Worm (Caenorhabditis elegans) whole organism, L1 larva: ENCODE results near the gene vrk-1.

Experiments used
- C16A3.4 ChIP-seq: fragments of 150-350 bp; optimal IDR thresholded peaks from 2 replicates; lab custom pipeline; 2014; ENCODE audit warnings: missing biosample characterization, missing genetic modification characterization
- alr-1 ChIP-seq: fragments of 200-800 bp; sonication (Bioruptor generic); optimal IDR thresholded peaks from 2 replicates; lab custom pipeline; 2018; ENCODE audit warnings: borderline replicate concordance, mild to moderate bottlenecking, missing genetic modification characterization, missing compliant biosample characterization
- ama-1 ChIP-seq: fragments of 150-350 bp; optimal IDR thresholded peaks from 2 replicates; lab custom pipeline; 2014
- blmp-1 ChIP-seq: fragments of 150-350 bp; optimal IDR thresholded peaks from 2 replicates; lab custom pipeline; 2014; ENCODE audit warnings: missing biosample characterization, missing genetic modification characterization
- ceh-8 ChIP-seq: fragments of 200-800 bp; sonication (Bioruptor generic); optimal IDR thresholded peaks from 2 replicates; lab custom pipeline; 2018; ENCODE audit warnings: mild to moderate bottlenecking, missing genetic modification characterization, moderate library complexity, missing compliant biosample characterization
- ceh-82 ChIP-seq, 3 experiments: fragments of 150-350 bp in 1 of 3; sonication (generic microtip) in 2 of 3; optimal IDR thresholded peaks; 2 replicates each; lab custom pipeline; 2014 to 2017; ENCODE audit warnings: missing biosample characterization in 3 of 3, missing genetic modification characterization in 3 of 3
- ceh-88 ChIP-seq: fragments of 200-800 bp; sonication (Bioruptor generic); IDR thresholded peaks from 2 replicates; pipeline ENCODE4 v1.3.6; 2022; ENCODE audit warnings: missing genetic modification characterization, missing compliant biosample characterization
- ceh-90 ChIP-seq: sonication (generic microtip); optimal IDR thresholded peaks from 2 replicates; lab custom pipeline; 2016; ENCODE audit warnings: missing genetic modification characterization, missing compliant biosample characterization
- ces-1 ChIP-seq: fragments of 150-350 bp; optimal IDR thresholded peaks from 2 replicates; lab custom pipeline; 2014; ENCODE audit warnings: missing biosample characterization, missing genetic modification reagents, missing genetic modification characterization
- dpl-1 ChIP-seq, 3 experiments: fragments of 150-350 bp in 2 of 3; sonication (generic microtip) in 1 of 3; optimal IDR thresholded peaks; 2 replicates each; lab custom pipeline; 2014 to 2017; ENCODE audit warnings: missing biosample characterization in 3 of 3, missing genetic modification characterization in 3 of 3, missing genetic modification reagents in 3 of 3
- dsc-1 ChIP-seq: sonication (generic microtip); optimal IDR thresholded peaks from 2 replicates; lab custom pipeline; 2016; ENCODE audit warnings: mild to moderate bottlenecking, missing genetic modification characterization, missing compliant biosample characterization
- efl-1 ChIP-seq, 4 experiments: fragments of 150-350 bp; optimal IDR thresholded peaks in 3 of 4; peaks in 1 of 4; 1 replicate in 1 of 4; 2 replicates in 3 of 4; lab custom pipeline; 2014; ENCODE audit warnings: missing biosample characterization in 2 of 4, missing genetic modification characterization in 2 of 4, missing genetic modification reagents in 2 of 4
- elt-2 ChIP-seq: sonication (generic microtip); optimal IDR thresholded peaks from 2 replicates; lab custom pipeline; 2016; ENCODE audit warnings: missing genetic modification characterization, mild to moderate bottlenecking, inconsistent platforms, missing compliant biosample characterization, missing genetic modification reagents
- fos-1 ChIP-seq: fragments of 150-350 bp; optimal IDR thresholded peaks from 2 replicates; lab custom pipeline; 2014; ENCODE audit warnings: missing biosample characterization, missing genetic modification characterization
- grh-1 ChIP-seq: fragments of 200-800 bp; sonication (Bioruptor generic); IDR thresholded peaks from 2 replicates; pipeline ENCODE4 v1.3.6; 2022; ENCODE audit warnings: missing genetic modification reagents, missing genetic modification characterization, missing compliant biosample characterization
- hlh-17 ChIP-seq: fragments of 200-800 bp; sonication (Bioruptor generic); optimal IDR thresholded peaks from 2 replicates; lab custom pipeline; 2018; ENCODE audit warnings: missing genetic modification characterization, mild to moderate bottlenecking, missing compliant biosample characterization, moderate library complexity, borderline replicate concordance
- irx-1 ChIP-seq: sonication (generic microtip); optimal IDR thresholded peaks from 2 replicates; lab custom pipeline; 2016; ENCODE audit warnings: missing genetic modification characterization, missing compliant biosample characterization
- isw-1 ChIP-seq: fragments of 200-800 bp; sonication (Bioruptor generic); IDR thresholded peaks from 2 replicates; pipeline ENCODE4 v1.3.6; 2022; ENCODE audit warnings: missing genetic modification characterization, missing compliant biosample characterization
- jun-1 ChIP-seq: fragments of 150-350 bp; optimal IDR thresholded peaks from 2 replicates; lab custom pipeline; 2014; ENCODE audit warnings: missing biosample characterization, missing genetic modification reagents, missing genetic modification characterization
- lin-13 ChIP-seq: fragments of 150-350 bp; optimal IDR thresholded peaks from 2 replicates; lab custom pipeline; 2014; ENCODE audit warnings: missing biosample characterization, missing genetic modification reagents, missing genetic modification characterization
- lin-14 ChIP-seq: fragments of 200-800 bp; sonication (Bioruptor generic); optimal IDR thresholded peaks from 2 replicates; lab custom pipeline; 2018; ENCODE audit warnings: mild to moderate bottlenecking, missing genetic modification characterization, moderate library complexity, missing compliant biosample characterization
- lin-35 ChIP-seq, 2 experiments: fragments of 150-350 bp; optimal IDR thresholded peaks; 2 replicates each; lab custom pipeline; 2014; ENCODE audit warnings: missing biosample characterization in 2 of 2, missing genetic modification characterization in 2 of 2, missing genetic modification reagents in 2 of 2
- lir-3 ChIP-seq: sonication (generic microtip); optimal IDR thresholded peaks from 2 replicates; lab custom pipeline; 2016; ENCODE audit warnings: mild to moderate bottlenecking, missing genetic modification characterization, moderate library complexity, missing compliant biosample characterization; ENCODE audit not compliant: poor library complexity
- lsy-2 ChIP-seq, 2 experiments: fragments of 150-350 bp; optimal IDR thresholded peaks; 2 replicates each; lab custom pipeline; 2014; ENCODE audit warnings: missing biosample characterization in 2 of 2, missing genetic modification characterization in 2 of 2
- mab-9 ChIP-seq: fragments of 200-800 bp; sonication (Bioruptor generic); IDR thresholded peaks from 2 replicates; pipeline ENCODE4 v1.3.6; 2022; ENCODE audit warnings: missing genetic modification reagents, missing genetic modification characterization, missing compliant biosample characterization
- nhr-12 ChIP-seq: sonication (generic microtip); optimal IDR thresholded peaks from 2 replicates; lab custom pipeline; 2017; ENCODE audit warnings: missing biosample characterization, missing genetic modification characterization
- nhr-47 ChIP-seq: sonication (generic microtip); optimal IDR thresholded peaks from 2 replicates; lab custom pipeline; 2016; ENCODE audit warnings: mild to moderate bottlenecking, missing genetic modification characterization, moderate library complexity, missing compliant biosample characterization
- nhr-71 ChIP-seq: sonication (generic microtip); optimal IDR thresholded peaks from 2 replicates; lab custom pipeline; 2016; ENCODE audit warnings: mild to moderate bottlenecking, missing genetic modification characterization, moderate library complexity, missing compliant biosample characterization
- nhr-77 ChIP-seq: fragments of 150-350 bp; optimal IDR thresholded peaks from 2 replicates; lab custom pipeline; 2014; ENCODE audit warnings: missing biosample characterization, missing genetic modification characterization
- nhr-84 ChIP-seq: sonication (generic microtip); optimal IDR thresholded peaks from 2 replicates; lab custom pipeline; 2017; ENCODE audit warnings: missing biosample characterization, missing genetic modification characterization
- nhr-85 ChIP-seq: sonication (generic microtip); peaks from one replicate; lab custom pipeline; 2016; ENCODE audit warnings: missing genetic modification characterization, inconsistent platforms, missing compliant biosample characterization
- pag-3 ChIP-seq: sonication (generic microtip); optimal IDR thresholded peaks from 2 replicates; lab custom pipeline; 2017; ENCODE audit warnings: missing genetic modification characterization, mild to moderate bottlenecking, missing compliant biosample characterization, antibody characterized with exemption, borderline replicate concordance; ENCODE audit not compliant: insufficient read depth
- skn-1 ChIP-seq: fragments of 150-350 bp; optimal IDR thresholded peaks from 2 replicates; lab custom pipeline; 2014; ENCODE audit warnings: missing biosample characterization, missing genetic modification characterization
- sox-4 ChIP-seq: sonication (generic microtip); optimal IDR thresholded peaks from 2 replicates; lab custom pipeline; 2016; ENCODE audit warnings: missing genetic modification characterization, missing compliant biosample characterization
- sptf-1 ChIP-seq: fragments of 150-350 bp; optimal IDR thresholded peaks from 2 replicates; lab custom pipeline; 2014; ENCODE audit warnings: missing biosample characterization, missing genetic modification characterization
- tbx-2 ChIP-seq: sonication (generic microtip); optimal IDR thresholded peaks from 2 replicates; lab custom pipeline; 2016; ENCODE audit warnings: missing genetic modification characterization, missing compliant biosample characterization
- unc-30 ChIP-seq: sonication (generic microtip); optimal IDR thresholded peaks from 2 replicates; lab custom pipeline; 2017; ENCODE audit warnings: missing biosample characterization, missing genetic modification characterization
- unc-62 ChIP-seq: fragments of 150-350 bp; optimal IDR thresholded peaks from 2 replicates; lab custom pipeline; 2014; ENCODE audit warnings: missing biosample characterization, missing genetic modification reagents, missing genetic modification characterization
- unc-86 ChIP-seq: sonication (generic microtip); optimal IDR thresholded peaks from 2 replicates; lab custom pipeline; 2016; ENCODE audit warnings: missing genetic modification characterization, missing compliant biosample characterization
- unc-98 ChIP-seq: fragments of 200-800 bp; sonication (Bioruptor generic); IDR thresholded peaks from 2 replicates; pipeline ENCODE4 v1.3.6; 2022; ENCODE audit warnings: missing genetic modification characterization, missing compliant biosample characterization
- vab-15 ChIP-seq: sonication (generic microtip); optimal IDR thresholded peaks from 2 replicates; lab custom pipeline; 2017; ENCODE audit warnings: missing genotype, mild to moderate bottlenecking, missing genetic modification characterization, missing compliant biosample characterization
- zag-1 ChIP-seq: fragments of 150-350 bp; optimal IDR thresholded peaks from 2 replicates; lab custom pipeline; 2014; ENCODE audit warnings: missing biosample characterization, missing genetic modification characterization
- ztf-11 ChIP-seq, 2 experiments: sonication (generic microtip); optimal IDR thresholded peaks; 2 replicates each; lab custom pipeline; 2016 to 2017; ENCODE audit warnings: missing genetic modification characterization in 2 of 2, missing biosample characterization in 1 of 2, missing compliant biosample characterization in 1 of 2

vrk-1 gene

ce11 chrII:5928502-5928901, 6.7 kb downstream of the vrk-1 start, which contains the start of gene egl-44:
Gene egl-44, plus strand, starts transcription at chrII:5928802.
- TF ChIP-seq sptf-1 (tag; lab: Kevin White, UChicago) = no peak
- TF ChIP-seq ceh-88 (GFP tag; lab: Robert Waterston, UW) = no peak
- TF ChIP-seq mab-9 (GFP tag; lab: Robert Waterston, UW) = no peak
- no peak for TF ChIP-seq ceh-8 (GFP tag; lab: Kevin White, UChicago)
- no peak for TF ChIP-seq lin-14
- TF ChIP-seq unc-98 (GFP tag; lab: Robert Waterston, UW) = no peak
- no peak for TF ChIP-seq dpl-1 (GFP tag; optimal IDR thresholded peaks at IDR 0.05; lab: Kevin White, UChicago)
- no peak for TF ChIP-seq isw-1
- no peak for TF ChIP-seq blmp-1
- TF ChIP-seq nhr-84 (tag; lab: Kevin White, UChicago) = no peak
- no peak for TF ChIP-seq lir-3 (tag; lab: Kevin White, UChicago)
- no peak for TF ChIP-seq dsc-1
- TF ChIP-seq ceh-82 (tag; optimal IDR thresholded peaks at IDR 0.05; lab: Kevin White, UChicago) = no peak
- TF ChIP-seq elt-2 (tag; lab: Kevin White, UChicago) = no peak
- TF ChIP-seq ces-1 = no peak
- no peak for TF ChIP-seq grh-1 (GFP tag; lab: Robert Waterston, UW)
- no peak for TF ChIP-seq nhr-71

ce11 chrII:5930095-5930653, 8.4 kb downstream of the vrk-1 start:
- TF ChIP-seq C16A3.4 (tag; lab: Kevin White, UChicago) (no peak), irx-1 (tag; lab: Kevin White, UChicago) (no peak), unc-86 (tag; lab: Kevin White, UChicago) (no peak), nhr-12 (no peak), unc-62 (GFP tag; lab: Kevin White, UChicago) (no peak), lsy-2 (tag; optimal IDR thresholded peaks at IDR 0.05; lab: Kevin White, UChicago) (no peak), efl-1 (optimal IDR thresholded peaks at IDR 0.05; lab: Kevin White, UChicago) (no peak), efl-1 (GFP tag; optimal IDR thresholded peaks at IDR 0.05 in 1 of 2; lab: Kevin White, UChicago) (no peak), pag-3 (tag; lab: Kevin White, UChicago) (no peak), sox-4 (tag; lab: Kevin White, UChicago) (no peak), jun-1 (peak; percentile 18), zag-1 (tag; lab: Kevin White, UChicago) (no peak), alr-1 (no peak), hlh-17 (GFP tag; lab: Kevin White, UChicago) (no peak), ztf-11 (tag; optimal IDR thresholded peaks at IDR 0.05; lab: Kevin White, UChicago) (no peak), lin-35 (GFP tag; optimal IDR thresholded peaks at IDR 0.05; lab: Kevin White, UChicago) (peak in 1 of 2 experiments; percentile 28), elt-2 (tag; lab: Kevin White, UChicago) (peak; percentile 61), vab-15 (tag; lab: Kevin White, UChicago) (no peak), nhr-85 (tag; lab: Kevin White, UChicago) (no peak), nhr-77 (tag; lab: Kevin White, UChicago) (no peak), tbx-2 (tag; lab: Kevin White, UChicago) (no peak), ama-1 (no peak), fos-1 (tag; lab: Kevin White, UChicago) (no peak), nhr-84 (tag; lab: Kevin White, UChicago) (no peak), ceh-90 (no peak), skn-1 (tag; lab: Kevin White, UChicago) (no peak), lin-14 (peak; percentile 42), lin-13 (GFP tag; lab: Kevin White, UChicago) (no peak), nhr-47 (tag; lab: Kevin White, UChicago) (no peak), unc-30 (no peak)
- TF ChIP-seq, all 84 proteins: peak for 4
